Fruit fly (Drosophila melanogaster): Measurements from ENCODE around the gene loco.

loco gene

DNA sequence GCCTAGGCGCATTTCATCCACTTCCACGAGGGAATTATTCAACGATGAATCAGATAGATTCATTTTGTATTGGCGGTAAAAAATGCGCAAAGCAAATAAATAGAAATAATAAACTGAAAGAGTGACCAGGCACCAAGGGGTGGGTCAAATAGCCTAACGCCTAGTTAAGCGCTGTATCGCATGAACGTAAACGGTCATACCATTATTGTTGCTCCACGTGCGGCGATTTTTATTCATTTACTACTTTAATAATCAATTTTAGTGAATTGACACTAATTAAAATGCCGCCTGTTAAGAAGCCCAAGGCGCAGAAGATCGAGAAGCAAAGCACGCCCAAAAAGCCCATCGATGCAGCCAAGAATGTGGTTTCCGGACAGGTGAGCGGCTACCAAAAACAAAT lies 54.6 kb downstream of the loco start, which contains the start of the genes CG33107 and CG6937 (continued):
- TF ChIP-seq CG8924 (tag; optimal IDR thresholded peaks at IDR 0.05) (peak; percentile 30), z (GFP tag; IDR thresholded peaks at IDR 0.05) (no peak), usp (GFP tag; optimal IDR thresholded peaks at IDR 0.05) (no peak), esg (GFP tag; conservative IDR thresholded peaks at IDR 0.05) (no peak), CG34376 (GFP tag; optimal IDR thresholded peaks at IDR 0.05) (peak; percentile 0), wek (GFP tag; optimal IDR thresholded peaks at IDR 0.05) (no peak), CG2129 (GFP tag; IDR thresholded peaks at IDR 0.05; ENCODE audit: partially characterized antibody) (no peak), CG4404 (GFP tag; IDR thresholded peaks at IDR 0.05) (no peak), Ssrp (tag; optimal IDR thresholded peaks at IDR 0.05) (no peak), CG1647 (GFP tag; optimal IDR thresholded peaks at IDR 0.05) (no peak), caup (GFP tag; optimal IDR thresholded peaks at IDR 0.05; ENCODE audit: severe bottlenecking) (no peak), CG11093 (GFP tag; IDR thresholded peaks at IDR 0.05) (no peak), psq (GFP tag; optimal IDR thresholded peaks at IDR 0.05) (no peak), ash1 (GFP tag; optimal IDR thresholded peaks at IDR 0.05) (no peak), hth (optimal IDR thresholded peaks at IDR 0.05) (no peak), hkb (optimal IDR thresholded peaks at IDR 0.05) (peak; percentile 21), hkb (GFP tag; IDR thresholded peaks at IDR 0.05) (no peak), unc-4 (GFP tag; IDR thresholded peaks at IDR 0.05; ENCODE audit: partially characterized antibody) (peak; percentile 36), Fer1 (GFP tag; optimal IDR thresholded peaks at IDR 0.05) (peak; percentile 4), Ets97D (GFP tag; optimal IDR thresholded peaks at IDR 0.05) (peak; percentile 30), CG10267 (tag; optimal IDR thresholded peaks at IDR 0.05) (peak; percentile 20), CG17829 (tag; optimal IDR thresholded peaks at IDR 0.05) (peak; percentile 17), stwl (tag; optimal IDR thresholded peaks at IDR 0.05) (peak; percentile 71), CG1792 (GFP tag; optimal IDR thresholded peaks at IDR 0.05) (no peak), Myb (GFP tag; optimal IDR thresholded peaks at IDR 0.05) (no peak), jigr1 (GFP tag; IDR thresholded peaks at IDR 0.05) (no peak), CG17612 (GFP tag; IDR thresholded peaks at IDR 0.05) (no peak), CG8281 (tag; optimal IDR thresholded peaks at IDR 0.05) (no peak), Opbp (GFP tag; IDR thresholded peaks at IDR 0.05; ENCODE audit: partially characterized antibody) (0 out of 3 replicates have a peak, but pooled peaks have one; percentile 48), pum (GFP tag; optimal IDR thresholded peaks at IDR 0.05) (no peak), CG15514 (GFP tag; optimal IDR thresholded peaks at IDR 0.05) (peak; percentile 35), sd (tag; optimal IDR thresholded peaks at IDR 0.05) (peak; percentile 53), gcm (GFP tag; optimal IDR thresholded peaks at IDR 0.05) (no peak), tna (GFP tag; IDR thresholded peaks at IDR 0.05; ENCODE audit: partially characterized antibody) (no peak), CG6654 (GFP tag; optimal IDR thresholded peaks at IDR 0.05) (no peak), dpn (GFP tag; optimal IDR thresholded peaks at IDR 0.05) (no peak), ac (GFP tag; optimal IDR thresholded peaks at IDR 0.05) (no peak), ase (GFP tag; IDR thresholded peaks at IDR 0.05) (no peak), CG12659 (GFP tag; optimal IDR thresholded peaks at IDR 0.05) (peak; percentile 46), dm (GFP tag; optimal IDR thresholded peaks at IDR 0.05) (peak; percentile 93), crol (GFP tag; IDR thresholded peaks at IDR 0.05) (no peak), sc (optimal IDR thresholded peaks at IDR 0.05) (no peak), sc (GFP tag; optimal IDR thresholded peaks at IDR 0.05) (no peak), gsb-n (tag; optimal IDR thresholded peaks at IDR 0.05) (no peak), CG17359 (tag; optimal IDR thresholded peaks at IDR 0.05) (no peak), eve (GFP tag; optimal IDR thresholded peaks at IDR 0.05) (no peak), fru (optimal IDR thresholded peaks at IDR 0.05) (no peak), Pdp1 (GFP tag; optimal IDR thresholded peaks at IDR 0.05) (peak in 1 of 2 experiments; percentile 31), Max (GFP tag; optimal IDR thresholded peaks at IDR 0.05) (peak; percentile 87), CG4820 (GFP tag; optimal IDR thresholded peaks at IDR 0.05) (no peak), Kr (GFP tag; optimal IDR thresholded peaks at IDR 0.05) (no peak), CG13287 (GFP tag; IDR thresholded peaks at IDR 0.05; ENCODE audit: partially characterized antibody) (peak; percentile 59)
